Worm (Caenorhabditis elegans): Measurements from ENCODE around the gene F27E5.8.

F27E5.8 gene

ce11 chrII:10136771-10137170 is 9.5 kb upstream of the F27E5.8 start:
- TF ChIP-seq unc-62 (GFP tag; optimal IDR thresholded peaks at IDR 0.05 in 1 of 2) (peak in 1 of 2 experiments; percentile 76), unc-62 (tag; optimal IDR thresholded peaks at IDR 0.05) (no peak), aha-1 (tag) (peak; percentile 73), dmd-8 (GFP tag; IDR thresholded peaks at IDR 0.05) (no peak)

DNA sequence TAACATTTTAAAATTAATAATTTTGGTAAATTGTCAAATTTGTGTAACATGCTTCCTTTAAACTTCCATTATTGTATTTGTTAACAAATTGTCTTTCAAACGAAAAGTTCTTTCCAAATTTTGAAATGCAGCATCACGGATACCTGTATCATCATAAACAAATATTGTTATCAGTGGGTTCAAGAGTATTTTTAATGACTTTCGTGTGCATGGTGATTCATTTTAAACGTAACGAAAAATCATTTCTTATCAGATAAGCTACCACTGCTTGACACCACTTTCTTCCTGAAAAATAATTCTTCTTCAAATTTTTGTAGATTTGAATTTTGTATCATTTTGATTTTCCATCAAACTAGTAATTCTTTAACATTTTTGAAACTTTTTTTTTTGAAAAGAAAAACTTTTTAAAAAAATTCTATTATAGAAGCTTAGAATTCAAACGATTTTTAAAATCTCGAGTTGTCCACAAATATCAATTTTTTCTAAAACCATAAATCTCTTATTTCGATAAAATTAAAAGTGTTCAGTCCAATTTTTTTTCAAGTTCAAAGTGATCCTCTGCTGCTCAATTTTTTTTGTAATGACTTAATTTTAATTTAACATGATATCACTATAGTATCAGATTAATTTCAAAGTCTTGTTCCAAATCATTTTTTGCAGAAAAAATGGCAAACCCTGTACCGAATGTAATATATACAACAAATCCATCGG is 7.2 kb upstream of the F27E5.8 start, which contains the start of gene F27E5.9:
TSS of gene F27E5.9 (plus strand) at position 661 of the 711 bp plus-strand sequence.
- TF ChIP-seq pqm-1 (tag; optimal IDR thresholded peaks at IDR 0.05) (peak; percentile 99), php-3 (GFP tag; IDR thresholded peaks at IDR 0.05) (no peak; the same call in 1 of the 2 replicates), nhr-41 (GFP tag; IDR thresholded peaks at IDR 0.05) (peak; percentile 56; the same call in 1 of the 2 replicates), zip-2 (tag; optimal IDR thresholded peaks at IDR 0.05) (no peak), ceh-44 (GFP tag; IDR thresholded peaks at IDR 0.05) (no peak), nhr-10 (tag; optimal IDR thresholded peaks at IDR 0.05) (no peak), vab-7 (GFP tag; IDR thresholded peaks at IDR 0.05) (no peak), skn-1 (tag; optimal IDR thresholded peaks at IDR 0.05) (no peak), spr-3 (GFP tag; optimal IDR thresholded peaks at IDR 0.05) (no peak), attf-4 (tag; optimal IDR thresholded peaks at IDR 0.05) (no peak), ZK337.2 (GFP tag; IDR thresholded peaks at IDR 0.05) (no peak), ztf-7 (tag; optimal IDR thresholded peaks at IDR 0.05) (peak; percentile 30), ceh-82 (tag; optimal IDR thresholded peaks at IDR 0.05) (no peak), nhr-28 (tag; optimal IDR thresholded peaks at IDR 0.05) (peak; percentile 85), nhr-25 (tag; optimal IDR thresholded peaks at IDR 0.05; ENCODE audit: borderline replicate concordance, insufficient read depth) (no peak), madf-5 (GFP tag; IDR thresholded peaks at IDR 0.05) (no peak), F44E2.7 (GFP tag; IDR thresholded peaks at IDR 0.05) (no peak), daf-16 (GFP tag; optimal IDR thresholded peaks at IDR 0.05) (no peak), daf-16 (tag; optimal IDR thresholded peaks at IDR 0.05) (peak; percentile 85), ztf-11 (tag; optimal IDR thresholded peaks at IDR 0.05) (no peak), hlh-30 (tag; optimal IDR thresholded peaks at IDR 0.05; ENCODE audit: insufficient read depth) (no peak), mep-1 (tag; optimal IDR thresholded peaks at IDR 0.05) (no peak), hmg-1.1 (GFP tag; IDR thresholded peaks at IDR 0.05) (no peak), ama-1 (optimal IDR thresholded peaks at IDR 0.05) (no peak), nhr-77 (tag; optimal IDR thresholded peaks at IDR 0.05) (peak; percentile 52), mdl-1 (tag; optimal IDR thresholded peaks at IDR 0.05) (no peak), mxl-2 (GFP tag; conservative IDR thresholded peaks at IDR 0.05) (no peak), daf-8 (GFP tag; IDR thresholded peaks at IDR 0.05) (no peak), unc-39 (tag; optimal IDR thresholded peaks at IDR 0.05) (no peak), lir-3 (tag; optimal IDR thresholded peaks at IDR 0.05) (no peak), tra-1 (GFP tag; IDR thresholded peaks at IDR 0.05) (no peak), ces-1 (GFP tag; optimal IDR thresholded peaks at IDR 0.05) (no peak), zag-1 (tag; optimal IDR thresholded peaks at IDR 0.05) (no peak), mxl-3 (GFP tag; optimal IDR thresholded peaks at IDR 0.05) (no peak), nhr-48 (tag; optimal IDR thresholded peaks at IDR 0.05) (no peak), fos-1 (tag; optimal IDR thresholded peaks at IDR 0.05) (no peak), nhr-42 (GFP tag; IDR thresholded peaks at IDR 0.05) (no peak), lin-29 (GFP tag; IDR thresholded peaks at IDR 0.05) (no peak), dpl-1 (GFP tag; optimal IDR thresholded peaks at IDR 0.05) (no peak), nhr-237 (tag; optimal IDR thresholded peaks at IDR 0.05) (no peak)
